Worm (Caenorhabditis elegans): Measurements from ENCODE around the gene trd-1.

Gene trd-1

ce11 chrIII:7375434-7375833 lies 10.6 kb upstream of the trd-1 start:
- TF ChIP-seq fkh-10 (GFP tag; optimal IDR thresholded peaks at IDR 0.05) (no peak), pqm-1 (tag; optimal IDR thresholded peaks at IDR 0.05) (no peak), eor-1 (tag; optimal IDR thresholded peaks at IDR 0.05) (no peak), nhr-28 (tag; optimal IDR thresholded peaks at IDR 0.05) (no peak), R02D3.7 (tag; optimal IDR thresholded peaks at IDR 0.05) (peak; percentile 14), ceh-82 (tag; optimal IDR thresholded peaks at IDR 0.05) (no peak), aly-2 (tag; optimal IDR thresholded peaks at IDR 0.05) (no peak), skn-1 (tag; optimal IDR thresholded peaks at IDR 0.05) (no peak), ceh-16 (tag; optimal IDR thresholded peaks at IDR 0.05) (no peak), sea-2 (GFP tag; optimal IDR thresholded peaks at IDR 0.05) (no peak), ceh-28 (tag; optimal IDR thresholded peaks at IDR 0.05) (peak; percentile 65), nhr-237 (tag; optimal IDR thresholded peaks at IDR 0.05) (no peak), jun-1 (tag; optimal IDR thresholded peaks at IDR 0.05) (no peak), nhr-77 (tag; optimal IDR thresholded peaks at IDR 0.05) (no peak), nhr-76 (tag; optimal IDR thresholded peaks at IDR 0.05) (no peak), unc-62 (GFP tag; optimal IDR thresholded peaks at IDR 0.05) (no peak), elt-2 (tag; optimal IDR thresholded peaks at IDR 0.05) (peak; percentile 86), lsy-12 (tag; optimal IDR thresholded peaks at IDR 0.05) (no peak), elt-3 (tag; optimal IDR thresholded peaks at IDR 0.05) (peak in 2 of 3 experiments; percentile 44 to 91), nhr-25 (tag; optimal IDR thresholded peaks at IDR 0.05) (peak; percentile 14), tbx-2 (tag; optimal IDR thresholded peaks at IDR 0.05) (no peak), ztf-4 (tag; optimal IDR thresholded peaks at IDR 0.05) (no peak), hmg-11 (tag; optimal IDR thresholded peaks at IDR 0.05) (no peak), egl-5 (tag; optimal IDR thresholded peaks at IDR 0.05) (no peak), egl-27 (tag; optimal IDR thresholded peaks at IDR 0.05) (no peak), ceh-9 (tag; optimal IDR thresholded peaks at IDR 0.05) (no peak), elt-1 (tag; optimal IDR thresholded peaks at IDR 0.05) (no peak), fos-1 (tag; optimal IDR thresholded peaks at IDR 0.05) (no peak), nfya-1 (tag; optimal IDR thresholded peaks at IDR 0.05; ENCODE audit: insufficient read depth) (no peak), mml-1 (tag; optimal IDR thresholded peaks at IDR 0.05) (peak; percentile 11), ama-1 (optimal IDR thresholded peaks at IDR 0.05) (peak; percentile 83), mdl-1 (tag; optimal IDR thresholded peaks at IDR 0.05) (no peak), nhr-23 (tag; optimal IDR thresholded peaks at IDR 0.05) (peak; percentile 62), daf-12 (tag; optimal IDR thresholded peaks at IDR 0.05) (no peak), nhr-67 (tag; optimal IDR thresholded peaks at IDR 0.05) (no peak)

- TF ChIP-seq elt-3 (tag; optimal IDR thresholded peaks at IDR 0.05), result peak; percentile 42 to 71 (median 60)
- TF ChIP-seq mml-1 (tag; optimal IDR thresholded peaks at IDR 0.05), result peak; percentile 25
- TF ChIP-seq fos-1 (tag; optimal IDR thresholded peaks at IDR 0.05), result peak; percentile 77
- no peak for TF ChIP-seq unc-39 (tag; optimal IDR thresholded peaks at IDR 0.05)
- no peak for TF ChIP-seq elt-1 (tag; optimal IDR thresholded peaks at IDR 0.05)
- TF ChIP-seq hmg-11 (tag; optimal IDR thresholded peaks at IDR 0.05), result peak; percentile 11
- peak; percentile 23 for TF ChIP-seq pqm-1 (tag; optimal IDR thresholded peaks at IDR 0.05)
- TF ChIP-seq ceh-82 (tag; optimal IDR thresholded peaks at IDR 0.05), result no peak
- peak; percentile 61 for TF ChIP-seq tbx-2 (tag; optimal IDR thresholded peaks at IDR 0.05)
- peak; percentile 95 for TF ChIP-seq nhr-43 (tag; optimal IDR thresholded peaks at IDR 0.05; ENCODE audit: poor library complexity, severe bottlenecking)
- TF ChIP-seq ceh-28 (tag; optimal IDR thresholded peaks at IDR 0.05), result no peak
- TF ChIP-seq nfya-1 (tag; optimal IDR thresholded peaks at IDR 0.05; ENCODE audit: insufficient read depth), result peak; percentile 57
- TF ChIP-seq lin-39 (tag; optimal IDR thresholded peaks at IDR 0.05), result peak; percentile 59
- TF ChIP-seq ztf-11 (tag; optimal IDR thresholded peaks at IDR 0.05), result no peak
- peak; percentile 97 for TF ChIP-seq nhr-25 (tag; optimal IDR thresholded peaks at IDR 0.05)
- TF ChIP-seq jun-1 (tag; optimal IDR thresholded peaks at IDR 0.05), result peak; percentile 64
- no peak for TF ChIP-seq eor-1 (tag; optimal IDR thresholded peaks at IDR 0.05)
- TF ChIP-seq lsy-12 (tag; optimal IDR thresholded peaks at IDR 0.05), result peak; percentile 73
- no peak for TF ChIP-seq fkh-10 (GFP tag; optimal IDR thresholded peaks at IDR 0.05)
- TF ChIP-seq nhr-11 (tag; optimal IDR thresholded peaks at IDR 0.05), result peak; percentile 10
- TF ChIP-seq nhr-23 (tag; optimal IDR thresholded peaks at IDR 0.05), result peak; percentile 96
- TF ChIP-seq lin-15B (tag; optimal IDR thresholded peaks at IDR 0.05), result no peak
- TF ChIP-seq pha-4 (tag; optimal IDR thresholded peaks at IDR 0.05), result peak; percentile 58
- peak; percentile 27 for TF ChIP-seq egl-5 (tag; optimal IDR thresholded peaks at IDR 0.05)
- no peak for TF ChIP-seq ceh-16 (tag; optimal IDR thresholded peaks at IDR 0.05)
- TF ChIP-seq mdl-1 (tag; optimal IDR thresholded peaks at IDR 0.05), result peak; percentile 94
- peak; percentile 82 for TF ChIP-seq unc-62 (GFP tag; optimal IDR thresholded peaks at IDR 0.05)
- TF ChIP-seq skn-1 (tag; optimal IDR thresholded peaks at IDR 0.05), result no peak
- peak; percentile 73 for TF ChIP-seq elt-2 (tag; optimal IDR thresholded peaks at IDR 0.05)
- no peak for TF ChIP-seq fkh-2 (tag; optimal IDR thresholded peaks at IDR 0.05)
- peak; percentile 70 for TF ChIP-seq ama-1 (optimal IDR thresholded peaks at IDR 0.05)
- TF ChIP-seq R02D3.7 (tag; optimal IDR thresholded peaks at IDR 0.05), result no peak
These were observed 9.8 kb upstream of the trd-1 start for ce11 chrIII:7376143-7376802.

Measured in whole organism, L3 larva.